Fruit fly (Drosophila melanogaster) ovary, adult (tissue): ENCODE data around the gene mei-41.

Experiments used
- CG17801 ChIP-seq: fragments of 200-800 bp; optimal IDR thresholded peaks from 2 replicates; lab custom pipeline; 2019; ENCODE audit warnings: missing biosample characterization, mild to moderate bottlenecking, missing genetic modification characterization, moderate library complexity; ENCODE audit not compliant: partially characterized antibody

mei-41 gene

DNA sequence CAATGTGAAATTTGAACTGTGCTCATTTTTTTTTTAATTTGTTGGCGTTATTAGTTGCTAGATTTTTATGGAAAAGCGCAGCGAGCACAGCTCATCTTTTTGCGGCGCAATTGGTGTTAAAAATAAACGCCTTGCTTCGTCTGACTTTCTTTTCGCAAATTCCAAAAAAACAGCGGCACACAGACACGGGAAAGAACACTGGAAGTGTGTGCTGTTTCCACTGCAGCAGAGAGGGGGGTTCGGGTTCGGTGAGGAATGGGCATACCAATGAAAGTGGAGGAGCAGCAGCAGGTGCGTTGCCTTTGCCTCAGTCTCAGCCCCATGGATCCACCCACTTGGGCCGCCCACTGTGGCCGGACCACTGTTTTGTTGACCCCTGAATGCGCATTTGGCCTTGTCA, 50.9 kb downstream of the mei-41 start:
- TF ChIP-seq CG17801 (GFP tag; lab: Kevin White, UChicago): no peak

- peak; percentile 56 for TF ChIP-seq CG17801 (GFP tag; lab: Kevin White, UChicago)
Measured at dm6 chrX:16446769-16447168, 55.3 kb downstream of the mei-41 start, which contains the start of gene eIF2alpha. TSS of gene eIF2alpha (minus strand) at chrX:16446993.

dm6 chrX:16448252-16449191, 57.0 kb downstream of the mei-41 start, which contains the start of the genes CG34015 and eIF4H1:
TSS of gene CG34015 (minus strand) at chrX:16448302.
TSS of gene eIF4H1 (plus strand) at chrX:16448665.
- TF ChIP-seq CG17801 (GFP tag; lab: Kevin White, UChicago): no peak

dm6 chrX:16449316-16449715, 57.8 kb downstream of the mei-41 start:
- TF ChIP-seq CG17801 (GFP tag; lab: Kevin White, UChicago): no peak
